Worm (Caenorhabditis elegans): Measurements from ENCODE around the gene F02E11.2.
A peak's percentile ranks its signal among the peaks of the same experiment; 100 is the strongest.

F02E11.2 gene

ce11 chrII:3250195-3250594 lies 12.4 kb upstream of the F02E11.2 start:
- TF ChIP-seq ztf-29 (GFP tag; IDR thresholded peaks at IDR 0.05) (no peak), ztf-23 (GFP tag; IDR thresholded peaks at IDR 0.05) (no peak), med-1 (GFP tag; optimal IDR thresholded peaks at IDR 0.05; ENCODE audit: insufficient read depth) (no peak), ref-1 (GFP tag; conservative IDR thresholded peaks at IDR 0.05) (no peak), cog-1 (tag; optimal IDR thresholded peaks at IDR 0.05) (no peak), flt-1 (GFP tag; IDR thresholded peaks at IDR 0.05) (no peak), T22C8.4 (GFP tag; IDR thresholded peaks at IDR 0.05) (no peak), tab-1 (GFP tag; IDR thresholded peaks at IDR 0.05) (no peak), klf-2 (GFP tag; conservative IDR thresholded peaks at IDR 0.05) (no peak)

- no peak for TF ChIP-seq tab-1 (GFP tag; IDR thresholded peaks at IDR 0.05)
- TF ChIP-seq med-1 (GFP tag; optimal IDR thresholded peaks at IDR 0.05; ENCODE audit: insufficient read depth): no peak
- no peak for TF ChIP-seq ref-1 (GFP tag; conservative IDR thresholded peaks at IDR 0.05)
- no peak for TF ChIP-seq flt-1 (GFP tag; IDR thresholded peaks at IDR 0.05)
- TF ChIP-seq cog-1 (tag; optimal IDR thresholded peaks at IDR 0.05): no peak
- TF ChIP-seq ztf-29 (GFP tag; IDR thresholded peaks at IDR 0.05): no peak
- no peak for TF ChIP-seq klf-2 (GFP tag; conservative IDR thresholded peaks at IDR 0.05)
- no peak for TF ChIP-seq T22C8.4 (GFP tag; IDR thresholded peaks at IDR 0.05)
- no peak for TF ChIP-seq ztf-23 (GFP tag; IDR thresholded peaks at IDR 0.05)
Measured at ce11 chrII:3251782-3252181, 10.8 kb upstream of the F02E11.2 start.

- TF ChIP-seq ztf-23 (GFP tag; IDR thresholded peaks at IDR 0.05) (no peak), ref-1 (GFP tag; conservative IDR thresholded peaks at IDR 0.05) (no peak), flt-1 (GFP tag; IDR thresholded peaks at IDR 0.05) (no peak), med-1 (GFP tag; optimal IDR thresholded peaks at IDR 0.05; ENCODE audit: insufficient read depth) (no peak), cog-1 (tag; optimal IDR thresholded peaks at IDR 0.05) (no peak), klf-2 (GFP tag; conservative IDR thresholded peaks at IDR 0.05) (no peak), tab-1 (GFP tag; IDR thresholded peaks at IDR 0.05) (no peak), T22C8.4 (GFP tag; IDR thresholded peaks at IDR 0.05) (no peak), ztf-29 (GFP tag; IDR thresholded peaks at IDR 0.05) (no peak)
Measured at ce11 chrII:3259254-3259653, 3.4 kb upstream of the F02E11.2 start, which contains the start of gene gcy-19. TSS of gene gcy-19 (minus strand) at chrII:3259354.

ce11 chrII:3264704-3265103 lies 2.1 kb downstream of the F02E11.2 start:
- TF ChIP-seq flt-1 (GFP tag; IDR thresholded peaks at IDR 0.05) (no peak), T22C8.4 (GFP tag; IDR thresholded peaks at IDR 0.05) (no peak), ztf-29 (GFP tag; IDR thresholded peaks at IDR 0.05) (no peak), ref-1 (GFP tag; conservative IDR thresholded peaks at IDR 0.05) (no peak), klf-2 (GFP tag; conservative IDR thresholded peaks at IDR 0.05) (no peak), ztf-23 (GFP tag; IDR thresholded peaks at IDR 0.05) (no peak), cog-1 (tag; optimal IDR thresholded peaks at IDR 0.05) (no peak), med-1 (GFP tag; optimal IDR thresholded peaks at IDR 0.05; ENCODE audit: insufficient read depth) (no peak), tab-1 (GFP tag; IDR thresholded peaks at IDR 0.05) (no peak)

ce11 chrII:3267365-3267764 lies 4.8 kb downstream of the F02E11.2 start, which contains the start of gene F02E11.7:
TSS of gene F02E11.7 (plus strand) at chrII:3267665.
- no peak for TF ChIP-seq cog-1 (tag; optimal IDR thresholded peaks at IDR 0.05)
- no peak for TF ChIP-seq ztf-29 (GFP tag; IDR thresholded peaks at IDR 0.05)
- TF ChIP-seq med-1 (GFP tag; optimal IDR thresholded peaks at IDR 0.05; ENCODE audit: insufficient read depth): no peak
- TF ChIP-seq T22C8.4 (GFP tag; IDR thresholded peaks at IDR 0.05): no peak
- no peak for TF ChIP-seq ztf-23 (GFP tag; IDR thresholded peaks at IDR 0.05)
- TF ChIP-seq ref-1 (GFP tag; conservative IDR thresholded peaks at IDR 0.05): no peak
- TF ChIP-seq flt-1 (GFP tag; IDR thresholded peaks at IDR 0.05): no peak
- no peak for TF ChIP-seq klf-2 (GFP tag; conservative IDR thresholded peaks at IDR 0.05)
- no peak for TF ChIP-seq tab-1 (GFP tag; IDR thresholded peaks at IDR 0.05)

ce11 chrII:3267815-3268214 lies 5.2 kb downstream of the F02E11.2 start:
- TF ChIP-seq med-1 (GFP tag; optimal IDR thresholded peaks at IDR 0.05; ENCODE audit: insufficient read depth) (no peak), klf-2 (GFP tag; conservative IDR thresholded peaks at IDR 0.05) (0 out of 2 replicates have a peak, but pooled peaks have one; percentile 6), flt-1 (GFP tag; IDR thresholded peaks at IDR 0.05) (peak; percentile 69), tab-1 (GFP tag; IDR thresholded peaks at IDR 0.05) (peak; percentile 68), T22C8.4 (GFP tag; IDR thresholded peaks at IDR 0.05) (peak; percentile 41), ztf-29 (GFP tag; IDR thresholded peaks at IDR 0.05) (no peak), ref-1 (GFP tag; conservative IDR thresholded peaks at IDR 0.05) (0 out of 2 replicates have a peak, but pooled peaks have one; percentile 34)

- TF ChIP-seq ref-1 (GFP tag; conservative IDR thresholded peaks at IDR 0.05) (no peak), ztf-29 (GFP tag; IDR thresholded peaks at IDR 0.05) (no peak), tab-1 (GFP tag; IDR thresholded peaks at IDR 0.05) (no peak), T22C8.4 (GFP tag; IDR thresholded peaks at IDR 0.05) (no peak), med-1 (GFP tag; optimal IDR thresholded peaks at IDR 0.05; ENCODE audit: insufficient read depth) (no peak), flt-1 (GFP tag; IDR thresholded peaks at IDR 0.05) (no peak), ztf-23 (GFP tag; IDR thresholded peaks at IDR 0.05) (no peak), cog-1 (tag; optimal IDR thresholded peaks at IDR 0.05) (no peak), klf-2 (GFP tag; conservative IDR thresholded peaks at IDR 0.05) (no peak)
Measured at ce11 chrII:3270598-3270997, 8.0 kb downstream of the F02E11.2 start.

- TF ChIP-seq med-1 (GFP tag; optimal IDR thresholded peaks at IDR 0.05; ENCODE audit: insufficient read depth): no peak
- no peak for TF ChIP-seq ztf-23 (GFP tag; IDR thresholded peaks at IDR 0.05)
- no peak for TF ChIP-seq tab-1 (GFP tag; IDR thresholded peaks at IDR 0.05)
- TF ChIP-seq flt-1 (GFP tag; IDR thresholded peaks at IDR 0.05): no peak
- TF ChIP-seq ztf-29 (GFP tag; IDR thresholded peaks at IDR 0.05): no peak
- no peak for TF ChIP-seq T22C8.4 (GFP tag; IDR thresholded peaks at IDR 0.05)
- no peak for TF ChIP-seq klf-2 (GFP tag; conservative IDR thresholded peaks at IDR 0.05)
- no peak for TF ChIP-seq ref-1 (GFP tag; conservative IDR thresholded peaks at IDR 0.05)
- no peak for TF ChIP-seq cog-1 (tag; optimal IDR thresholded peaks at IDR 0.05)
Measured at ce11 chrII:3274923-3275322, 12.3 kb downstream of the F02E11.2 start, which contains the start of gene F02E11.3. TSS of gene F02E11.3 (minus strand) at chrII:3275023.

- no peak for TF ChIP-seq T22C8.4 (GFP tag; IDR thresholded peaks at IDR 0.05)
- TF ChIP-seq klf-2 (GFP tag; conservative IDR thresholded peaks at IDR 0.05): no peak
- no peak for TF ChIP-seq flt-1 (GFP tag; IDR thresholded peaks at IDR 0.05)
- no peak for TF ChIP-seq tab-1 (GFP tag; IDR thresholded peaks at IDR 0.05)
- TF ChIP-seq med-1 (GFP tag; optimal IDR thresholded peaks at IDR 0.05; ENCODE audit: insufficient read depth): no peak
- no peak for TF ChIP-seq ref-1 (GFP tag; conservative IDR thresholded peaks at IDR 0.05)
- no peak for TF ChIP-seq cog-1 (tag; optimal IDR thresholded peaks at IDR 0.05)
- no peak for TF ChIP-seq ztf-29 (GFP tag; IDR thresholded peaks at IDR 0.05)
- no peak for TF ChIP-seq ztf-23 (GFP tag; IDR thresholded peaks at IDR 0.05)
Measured at ce11 chrII:3277686-3278085, 15.1 kb downstream of the F02E11.2 start, which contains the start of gene F02E11.4. TSS of gene F02E11.4 (minus strand) at chrII:3277786.
